Fruit fly (Drosophila melanogaster) whole organism, prepupa: ENCODE results near the gene CG34355.

Experiments
- Blimp-1 ChIP-seq: fragments of 200-800 bp; sonication (Bioruptor generic); optimal IDR thresholded peaks from 3 replicates; lab custom pipeline; 2017; ENCODE audit warnings: missing biosample characterization, missing genetic modification characterization, mild to moderate bottlenecking, moderate library complexity, missing genetic modification reagents
- CG10631 ChIP-seq: fragments of 200-800 bp; sonication (Bioruptor generic); optimal IDR thresholded peaks from 2 replicates; lab custom pipeline; 2016; ENCODE audit warnings: missing biosample characterization, missing genetic modification characterization
- CG10669 ChIP-seq: fragments of 200-800 bp; sonication (Bioruptor generic); optimal IDR thresholded peaks from 3 replicates; lab custom pipeline; 2018; ENCODE audit warnings: missing biosample characterization, mild to moderate bottlenecking, missing genetic modification characterization, moderate library complexity
- CG11294 ChIP-seq: fragments of 200-800 bp; sonication (Bioruptor generic); IDR thresholded peaks from 2 replicates; pipeline ENCODE4 v1.3.6; 2022; ENCODE audit warnings: missing biosample characterization, missing genetic modification characterization
- CG11762 ChIP-seq: fragments of 200-800 bp; sonication (Bioruptor generic); optimal IDR thresholded peaks from 3 replicates; lab custom pipeline; 2016; ENCODE audit warnings: missing biosample characterization, missing genetic modification characterization; ENCODE audit not compliant: insufficient read depth
- CG11902 ChIP-seq: fragments of 200-800 bp; sonication (Bioruptor generic); optimal IDR thresholded peaks from 3 replicates; lab custom pipeline; 2016; ENCODE audit warnings: missing biosample characterization, missing genetic modification characterization
- CG15336 ChIP-seq: fragments of 200-800 bp; sonication (Bioruptor generic); IDR thresholded peaks from 2 replicates; pipeline ENCODE4 v1.3.6; 2022; ENCODE audit warnings: missing biosample characterization, missing genetic modification characterization
- CG1621 ChIP-seq: fragments of 200-800 bp; sonication (Bioruptor generic); optimal IDR thresholded peaks from 3 replicates; lab custom pipeline; 2018; ENCODE audit warnings: missing biosample characterization, mild to moderate bottlenecking, missing genetic modification characterization
- CG16779 ChIP-seq: fragments of 200-800 bp; sonication (Bioruptor generic); optimal IDR thresholded peaks from 3 replicates; lab custom pipeline; 2017; ENCODE audit warnings: missing biosample characterization, mild to moderate bottlenecking, missing genetic modification characterization
- CG3032 ChIP-seq: fragments of 200-800 bp; optimal IDR thresholded peaks from 2 replicates; lab custom pipeline; 2019; ENCODE audit warnings: missing biosample characterization, mild to moderate bottlenecking, missing genetic modification characterization, moderate library complexity
- CG4318 ChIP-seq: fragments of 200-800 bp; sonication (Bioruptor generic); optimal IDR thresholded peaks from 3 replicates; lab custom pipeline; 2017; ENCODE audit warnings: missing biosample characterization, mild to moderate bottlenecking, missing genetic modification characterization
- CG6163 ChIP-seq: fragments of 200-800 bp; sonication (Bioruptor generic); IDR thresholded peaks from 3 replicates; pipeline ENCODE4 v1.3.6; 2022; ENCODE audit warnings: missing biosample characterization, missing genetic modification characterization
- CG6276 ChIP-seq: fragments of 200-800 bp; sonication (Bioruptor generic); optimal IDR thresholded peaks from 2 replicates; lab custom pipeline; 2017; ENCODE audit warnings: missing biosample characterization, mild to moderate bottlenecking, missing genetic modification characterization
- CG6792 ChIP-seq: fragments of 200-800 bp; sonication (Bioruptor generic); optimal IDR thresholded peaks from 3 replicates; lab custom pipeline; 2016; ENCODE audit warnings: missing biosample characterization, missing genetic modification characterization
- CG6808 ChIP-seq: fragments of 200-800 bp; sonication (Bioruptor generic); optimal IDR thresholded peaks from 3 replicates; lab custom pipeline; 2017; ENCODE audit warnings: missing biosample characterization, missing genetic modification characterization, mild to moderate bottlenecking, moderate library complexity, missing genetic modification reagents
- CG6854 ChIP-seq: fragments of 200-800 bp; sonication (Bioruptor generic); optimal IDR thresholded peaks from 2 replicates; lab custom pipeline; 2017; ENCODE audit warnings: missing biosample characterization, mild to moderate bottlenecking, missing genetic modification characterization
- CG8119 ChIP-seq: fragments of 200-800 bp; sonication (Bioruptor generic); IDR thresholded peaks from 3 replicates; pipeline ENCODE4 v1.3.6; 2022; ENCODE audit warnings: missing biosample characterization, missing genetic modification characterization
- CG8319 ChIP-seq: fragments of 200-800 bp; sonication (Bioruptor generic); optimal IDR thresholded peaks from 3 replicates; lab custom pipeline; 2016; ENCODE audit warnings: missing biosample characterization, missing genetic modification characterization
- Eip75B ChIP-seq: fragments of 200-800 bp; sonication (Bioruptor generic); optimal IDR thresholded peaks from 3 replicates; lab custom pipeline; 2016; ENCODE audit warnings: missing biosample characterization, missing genetic modification characterization
- Eip78C ChIP-seq: fragments of 200-800 bp; sonication (Bioruptor generic); peaks from one replicate; lab custom pipeline; 2016; ENCODE audit warnings: missing biosample characterization, missing genetic modification characterization
- Ets21C ChIP-seq: fragments of 200-800 bp; sonication (Bioruptor generic); optimal IDR thresholded peaks from 3 replicates; lab custom pipeline; 2016; ENCODE audit warnings: missing biosample characterization, missing genetic modification characterization
- Gug ChIP-seq: fragments of 200-800 bp; sonication (Bioruptor generic); IDR thresholded peaks from 2 replicates; pipeline ENCODE4 v1.3.6; 2022; ENCODE audit warnings: missing biosample characterization, missing genetic modification characterization
- Hr38 ChIP-seq: sonication (Bioruptor generic); optimal IDR thresholded peaks from 2 replicates; lab custom pipeline; 2016; ENCODE audit warnings: missing biosample characterization, missing genetic modification characterization
- Hr39 ChIP-seq: fragments of 200-800 bp; sonication (Bioruptor generic); optimal IDR thresholded peaks from 2 replicates; lab custom pipeline; 2016; ENCODE audit warnings: missing biosample characterization, missing genetic modification characterization
- OdsH ChIP-seq: fragments of 200-800 bp; sonication (Bioruptor generic); optimal IDR thresholded peaks from 3 replicates; lab custom pipeline; 2016; ENCODE audit warnings: missing biosample characterization, missing genetic modification characterization
- Sox102F ChIP-seq: fragments of 200-800 bp; sonication (Bioruptor generic); optimal IDR thresholded peaks from 2 replicates; lab custom pipeline; 2016; ENCODE audit warnings: missing biosample characterization, mild to moderate bottlenecking, missing genetic modification characterization
- Sox14 ChIP-seq: fragments of 200-800 bp; sonication (Bioruptor generic); optimal IDR thresholded peaks from 3 replicates; lab custom pipeline; 2016; ENCODE audit warnings: missing biosample characterization, missing genetic modification characterization
- achi ChIP-seq: fragments of 200-800 bp; sonication (Bioruptor generic); optimal IDR thresholded peaks from 3 replicates; lab custom pipeline; 2016; ENCODE audit warnings: missing biosample characterization, missing genetic modification characterization
- acj6 ChIP-seq: fragments of 200-800 bp; sonication (Bioruptor generic); optimal IDR thresholded peaks from 3 replicates; lab custom pipeline; 2016; ENCODE audit warnings: missing biosample characterization, missing genetic modification characterization
- cyc ChIP-seq: fragments of 200-800 bp; sonication (Bioruptor generic); optimal IDR thresholded peaks from 3 replicates; lab custom pipeline; 2016; ENCODE audit warnings: missing biosample characterization, missing genetic modification characterization
- dac ChIP-seq: fragments of 200-800 bp; sonication (Bioruptor generic); optimal IDR thresholded peaks from 2 replicates; lab custom pipeline; 2017; ENCODE audit warnings: missing biosample characterization, mild to moderate bottlenecking, missing genetic modification characterization
- dsx ChIP-seq: fragments of 200-800 bp; optimal IDR thresholded peaks from 3 replicates; lab custom pipeline; 2019; ENCODE audit warnings: missing biosample characterization, mild to moderate bottlenecking, missing genetic modification characterization, moderate library complexity; ENCODE audit not compliant: poor library complexity, severe bottlenecking
- eg ChIP-seq: fragments of 200-800 bp; sonication (Bioruptor generic); IDR thresholded peaks from 3 replicates; pipeline ENCODE4 v1.3.6; 2022; ENCODE audit warnings: missing biosample characterization, missing genetic modification characterization
- lz ChIP-seq: fragments of 200-800 bp; sonication (Bioruptor generic); optimal IDR thresholded peaks from 3 replicates; lab custom pipeline; 2016; ENCODE audit warnings: missing biosample characterization, missing genetic modification characterization
- net ChIP-seq: fragments of 200-800 bp; sonication (Bioruptor generic); optimal IDR thresholded peaks from 3 replicates; lab custom pipeline; 2016; ENCODE audit warnings: missing biosample characterization, missing genetic modification characterization
- salr ChIP-seq, 2 experiments: fragments of 200-800 bp; sonication (Bioruptor generic); optimal IDR thresholded peaks; 3 replicates each; lab custom pipeline; 2016 to 2018; ENCODE audit warnings: missing biosample characterization in 2 of 2, missing genetic modification characterization in 2 of 2, mild to moderate bottlenecking in 1 of 2
- spab ChIP-seq: fragments of 200-800 bp; sonication (Bioruptor generic); optimal IDR thresholded peaks from 2 replicates; lab custom pipeline; 2017; ENCODE audit warnings: missing biosample characterization, mild to moderate bottlenecking, missing genetic modification characterization, missing genetic modification reagents
- ss ChIP-seq, 2 experiments: fragments of 200-800 bp; sonication (Bioruptor generic); optimal IDR thresholded peaks; 2 replicates in 1 of 2; 3 replicates in 1 of 2; lab custom pipeline; 2017 to 2018; ENCODE audit warnings: mild to moderate bottlenecking in 2 of 2, missing biosample characterization in 2 of 2, missing genetic modification characterization in 2 of 2, moderate library complexity in 1 of 2
- topi ChIP-seq: fragments of 200-800 bp; sonication (Bioruptor generic); optimal IDR thresholded peaks from 3 replicates; lab custom pipeline; 2016; ENCODE audit warnings: missing biosample characterization, missing genetic modification characterization
- vri ChIP-seq: fragments of 200-800 bp; sonication (Bioruptor generic); optimal IDR thresholded peaks from 3 replicates; lab custom pipeline; 2016; ENCODE audit warnings: missing biosample characterization, mild to moderate bottlenecking, missing genetic modification characterization

CG34355 gene

DNA sequence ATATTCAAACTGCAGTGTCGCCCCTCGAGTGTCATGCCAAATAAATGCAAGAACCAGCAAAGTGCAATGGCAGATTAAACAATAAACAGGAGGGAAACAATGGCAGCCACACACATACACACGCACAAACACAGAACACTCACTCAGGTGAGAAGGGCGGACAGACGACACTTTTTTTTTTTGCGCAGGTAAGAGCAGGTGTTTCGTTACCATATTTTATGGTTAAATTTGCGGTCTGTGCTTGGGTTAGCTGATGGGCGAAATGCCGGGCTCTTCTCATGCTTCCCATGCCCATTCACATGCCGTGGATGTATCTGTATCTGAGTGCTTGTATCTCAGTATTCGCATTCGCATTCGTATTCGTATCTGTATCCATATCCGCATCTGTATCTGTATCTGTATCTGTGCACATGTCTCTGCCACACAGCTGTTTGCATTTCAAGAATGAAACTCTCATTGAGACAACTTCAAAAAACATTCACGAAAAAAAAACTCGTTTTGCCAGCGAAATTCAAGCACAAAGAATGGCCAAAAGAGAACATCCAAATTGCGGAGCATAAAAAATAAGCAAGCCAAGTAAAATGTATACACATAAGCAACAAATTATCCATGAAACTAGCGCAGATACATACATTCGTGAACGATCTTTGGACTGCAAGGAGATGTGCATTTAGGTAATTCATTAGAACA lies 65.7 kb downstream of the CG34355 start:
- no peak for TF ChIP-seq salr (GFP tag; optimal IDR thresholded peaks at IDR 0.05; lab: Kevin White, UChicago)
- TF ChIP-seq net (GFP tag; lab: Kevin White, UChicago): peak; percentile 9
- TF ChIP-seq Eip78C: peak; percentile 58
- TF ChIP-seq Sox102F (GFP tag; lab: Kevin White, UChicago): peak; percentile 28
- TF ChIP-seq acj6 (GFP tag; lab: Kevin White, UChicago): no peak
- TF ChIP-seq ss (GFP tag; optimal IDR thresholded peaks at IDR 0.05; lab: Kevin White, UChicago): peak; percentile 22 to 23
- TF ChIP-seq Eip75B (GFP tag; lab: Kevin White, UChicago): peak; percentile 11
- TF ChIP-seq dsx: peak; percentile 62
- peak; percentile 4 for TF ChIP-seq lz (GFP tag; lab: Kevin White, UChicago)
- TF ChIP-seq CG10631 (GFP tag; lab: Kevin White, UChicago): peak; percentile 34
- TF ChIP-seq eg (GFP tag; lab: Robert Waterston, UW): 0 out of 3 replicates have a peak, but pooled peaks have one; percentile 5
- TF ChIP-seq Sox14: peak; percentile 9
- TF ChIP-seq CG6808: peak; percentile 10
- no peak for TF ChIP-seq CG4318 (GFP tag; lab: Kevin White, UChicago)
- no peak for TF ChIP-seq CG11902

DNA sequence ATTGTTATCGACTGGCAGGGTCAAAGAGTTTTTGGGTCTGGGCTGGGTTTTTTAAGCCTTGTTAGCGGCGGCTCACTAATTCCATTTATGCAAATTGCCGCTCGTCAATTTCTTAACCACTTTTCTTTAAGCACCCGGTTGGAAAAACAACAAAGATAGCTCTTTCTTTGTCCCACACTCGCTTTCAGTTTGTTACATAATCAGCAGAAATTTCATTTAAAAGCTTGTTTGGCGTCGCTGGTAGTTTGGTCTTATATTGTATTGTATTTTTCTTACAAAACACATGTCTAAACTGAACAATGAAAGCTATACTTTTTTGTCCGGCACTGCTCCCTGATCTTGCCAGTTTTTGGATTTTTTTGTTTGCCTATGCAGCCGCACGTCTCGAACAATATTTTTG lies 66.3 kb downstream of the CG34355 start:
- TF ChIP-seq CG6163 (GFP tag; lab: Robert Waterston, UW) (0 out of 3 replicates have a peak, but pooled peaks have one; percentile 14), CG16779 (tag; lab: Kevin White, UChicago) (no peak)
- TF ChIP-seq, all 60 proteins: peak for 1

DNA sequence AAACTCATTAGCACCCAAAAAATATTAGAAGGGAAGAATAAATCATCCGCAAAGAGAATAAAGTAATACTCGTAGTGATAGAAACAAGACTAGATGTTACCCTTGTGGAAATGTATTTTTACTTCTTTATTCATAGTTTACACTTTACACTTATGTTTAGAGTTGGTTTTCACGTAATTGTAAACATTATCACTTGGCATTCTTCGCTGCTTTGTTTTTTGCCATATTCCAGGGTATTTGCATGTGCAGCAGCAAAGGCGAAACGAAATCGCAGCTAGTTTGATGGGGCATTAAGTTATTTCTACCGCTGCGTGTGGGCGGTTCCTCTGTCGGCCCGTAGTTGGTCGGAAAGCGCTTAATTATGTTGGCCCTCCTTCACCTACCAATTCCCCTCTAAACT lies 68.1 kb downstream of the CG34355 start:
- TF ChIP-seq cyc (GFP tag; lab: Kevin White, UChicago): no peak
- TF ChIP-seq Eip78C: peak; percentile 9
- TF ChIP-seq eg (GFP tag; lab: Robert Waterston, UW): 0 out of 3 replicates have a peak, but pooled peaks have one; percentile 15

DNA sequence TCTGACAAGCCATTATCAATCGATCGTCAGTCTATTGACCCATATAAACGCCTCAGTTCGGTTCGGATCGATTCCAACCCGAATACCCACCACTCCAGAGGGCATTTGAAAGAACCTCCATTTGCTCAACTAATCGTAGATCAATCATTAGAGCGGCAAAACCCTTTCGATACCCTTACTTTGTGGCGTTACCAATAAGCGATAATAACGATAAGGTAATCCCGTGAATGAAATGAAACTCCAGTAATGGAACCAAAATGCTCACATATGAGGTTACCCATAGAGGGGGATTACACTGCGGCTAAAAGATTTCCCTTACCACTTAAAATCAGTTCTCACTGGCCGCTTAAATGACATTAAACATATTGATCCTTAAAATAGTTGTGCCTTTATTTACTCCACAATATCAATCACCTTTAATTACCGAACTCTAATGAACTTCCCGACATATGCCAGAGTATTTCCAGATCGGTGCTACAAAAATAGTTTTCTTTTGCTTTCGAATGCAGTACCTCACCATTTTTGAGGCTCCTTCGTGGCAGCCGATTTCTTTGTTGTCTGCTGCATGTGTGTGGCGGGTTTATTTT lies 69.0 kb downstream of the CG34355 start:
- TF ChIP-seq CG3032 (tag; lab: Kevin White, UChicago) (no peak), acj6 (GFP tag; lab: Kevin White, UChicago) (peak; percentile 51), achi (GFP tag; lab: Kevin White, UChicago) (no peak), Blimp-1 (GFP tag; lab: Kevin White, UChicago) (no peak), Sox102F (GFP tag; lab: Kevin White, UChicago) (peak; percentile 51), cyc (GFP tag; lab: Kevin White, UChicago) (peak; percentile 58), CG6792 (GFP tag; lab: Kevin White, UChicago) (peak; percentile 29), OdsH (peak; percentile 60), CG8319 (GFP tag; lab: Kevin White, UChicago) (peak; percentile 33), Hr38 (GFP tag; lab: Kevin White, UChicago) (no peak), CG6163 (GFP tag; lab: Robert Waterston, UW) (peak; percentile 55; the same call in 1 of the 3 replicates), Gug (GFP tag; lab: Robert Waterston, UW) (no peak), Hr39 (GFP tag; lab: Kevin White, UChicago) (peak; percentile 55), dac (GFP tag; lab: Kevin White, UChicago) (no peak), CG1621 (tag; lab: Kevin White, UChicago) (peak; percentile 5), CG11294 (no peak), spab (peak; percentile 13), CG11902 (peak; percentile 25), CG8119 (GFP tag; lab: Robert Waterston, UW) (0 out of 3 replicates have a peak, but pooled peaks have one; percentile 22), CG10631 (GFP tag; lab: Kevin White, UChicago) (peak; percentile 7), CG4318 (GFP tag; lab: Kevin White, UChicago) (no peak), eg (GFP tag; lab: Robert Waterston, UW) (0 out of 3 replicates have a peak, but pooled peaks have one; percentile 37), CG6854 (GFP tag; lab: Kevin White, UChicago) (no peak), topi (GFP tag; lab: Kevin White, UChicago) (peak; percentile 47), CG10669 (GFP tag; lab: Kevin White, UChicago) (peak; percentile 48), dsx (peak; percentile 32), net (GFP tag; lab: Kevin White, UChicago) (peak; percentile 13), ss (GFP tag; optimal IDR thresholded peaks at IDR 0.05; lab: Kevin White, UChicago) (no peak), Sox14 (peak; percentile 70), CG6276 (GFP tag; lab: Kevin White, UChicago) (no peak), CG15336 (0 out of 2 replicates have a peak, but pooled peaks have one; percentile 25), salr (GFP tag; optimal IDR thresholded peaks at IDR 0.05; lab: Kevin White, UChicago) (no peak), Ets21C (GFP tag; lab: Kevin White, UChicago) (no peak), CG6808 (no peak), vri (GFP tag; lab: Kevin White, UChicago) (peak; percentile 51), CG11762 (GFP tag; lab: Kevin White, UChicago) (no peak)
